Fruit fly (Drosophila melanogaster) whole organism: Measurements from ENCODE around the gene faf.

Experiments used
- CG8478 ChIP-seq: fragments of >200 bp; optimal IDR thresholded peaks from 2 replicates; lab custom pipeline; 2018; ENCODE audit warnings: inconsistent platforms
- EcR ChIP-seq, 2 experiments: fragments of >200 bp; optimal IDR thresholded peaks; 2 replicates each; lab custom pipeline; 2017; ENCODE audit warnings: missing biosample characterization in 2 of 2, missing genetic modification characterization in 2 of 2, missing genetic modification reagents in 2 of 2
- usp ChIP-seq: fragments of >200 bp; optimal IDR thresholded peaks from 2 replicates; lab custom pipeline; 2017; ENCODE audit warnings: missing biosample characterization, missing genetic modification characterization, mixed read lengths

- no peak for TF ChIP-seq EcR (GFP tag; optimal IDR thresholded peaks at IDR 0.05; lab: Kevin White, UChicago)
- TF ChIP-seq CG8478 (lab: Kevin White, UChicago), result no peak
- TF ChIP-seq usp, result no peak
These were observed 32.8 kb downstream of the faf start for dm6 chr3R:31809622-31810021.
